Fruit fly (Drosophila melanogaster): Measurements from ENCODE around the gene CG2218.

dm6 chr3R:30459066-30459935 is 31.2 kb upstream of the CG2218 start, which contains the start of the genes CG2224 and CDase:
- no peak for TF ChIP-seq acj6 (GFP tag; optimal IDR thresholded peaks at IDR 0.05)
- TF ChIP-seq CG11762 (GFP tag; optimal IDR thresholded peaks at IDR 0.05; ENCODE audit: insufficient read depth), result no peak
- no peak for TF ChIP-seq OdsH (GFP tag; optimal IDR thresholded peaks at IDR 0.05)
- TF ChIP-seq CG31627 (GFP tag; optimal IDR thresholded peaks at IDR 0.05), result no peak
- no peak for TF ChIP-seq Gug (GFP tag; IDR thresholded peaks at IDR 0.05)
- no peak for TF ChIP-seq CG16779 (tag; optimal IDR thresholded peaks at IDR 0.05)
- TF ChIP-seq fkh (GFP tag; optimal IDR thresholded peaks at IDR 0.05), result no peak
- no peak for TF ChIP-seq CG10669 (GFP tag; optimal IDR thresholded peaks at IDR 0.05)
- TF ChIP-seq CG32006 (GFP tag; optimal IDR thresholded peaks at IDR 0.05), result no peak
- TF ChIP-seq achi (GFP tag; optimal IDR thresholded peaks at IDR 0.05), result no peak
- no peak for TF ChIP-seq Smox (GFP tag; optimal IDR thresholded peaks at IDR 0.05)
- no peak for TF ChIP-seq CG8319 (GFP tag; optimal IDR thresholded peaks at IDR 0.05)
